Worm (Caenorhabditis elegans) whole organism, L3 larva: Measurements from ENCODE around the gene rsp-2.

Experiments
- ceh-82 ChIP-seq: fragments of 150-350 bp; optimal IDR thresholded peaks from 2 replicates; lab custom pipeline; 2014; ENCODE audit warnings: missing biosample characterization, missing genetic modification characterization
- elt-1 ChIP-seq: fragments of 150-350 bp; optimal IDR thresholded peaks from 2 replicates; lab custom pipeline; 2014; ENCODE audit warnings: missing biosample characterization, missing genetic modification characterization
- nhr-12 ChIP-seq: fragments of 150-350 bp; optimal IDR thresholded peaks from 2 replicates; lab custom pipeline; 2014; ENCODE audit warnings: missing biosample characterization, missing genetic modification characterization
- nhr-76 ChIP-seq: fragments of 150-350 bp; sonication (generic microtip); optimal IDR thresholded peaks from 5 replicates; lab custom pipeline; 2014; ENCODE audit warnings: missing biosample characterization, missing genetic modification characterization
- sea-2 ChIP-seq: fragments of 150-350 bp; sonication (generic microtip); optimal IDR thresholded peaks from 4 replicates; lab custom pipeline; 2014; ENCODE audit warnings: missing biosample characterization, missing genetic modification reagents, missing genetic modification characterization
- zag-1 ChIP-seq: fragments of 150-350 bp; optimal IDR thresholded peaks from 2 replicates; lab custom pipeline; 2014; ENCODE audit warnings: missing biosample characterization, missing genetic modification characterization

ce11 chrII:11433942-11434341 is 18.8 kb downstream of the rsp-2 start, which contains the start of gene C05D12.5:
- TF ChIP-seq sea-2 (GFP tag; lab: Kevin White, UChicago) (no peak), elt-1 (no peak), ceh-82 (tag; lab: Kevin White, UChicago) (no peak), nhr-76 (no peak), zag-1 (tag; lab: Kevin White, UChicago) (no peak), nhr-12 (no peak)
